Worm (Caenorhabditis elegans): ENCODE results near the gene R03H10.11.

R03H10.11 gene

DNA sequence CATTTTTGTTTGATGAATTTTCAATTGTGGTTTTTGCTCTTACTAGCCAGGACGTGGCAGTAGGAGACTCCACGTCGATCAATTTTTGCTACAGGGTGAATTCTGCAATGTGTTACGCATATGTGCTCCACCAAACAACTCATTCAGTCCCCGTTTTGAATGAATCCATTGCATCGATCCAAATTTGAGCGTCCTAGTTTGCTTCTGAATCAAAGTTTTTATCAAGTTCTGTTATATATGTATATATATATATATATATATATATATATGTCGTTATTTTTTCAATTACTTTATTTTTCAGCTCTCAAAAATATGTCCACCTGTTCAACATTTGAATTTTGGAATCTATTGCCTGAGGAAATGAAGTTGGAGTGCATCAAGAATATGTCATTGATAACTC lies 28.6 kb downstream of the R03H10.11 start, which contains the start of gene F31D5.7:
Gene F31D5.7, plus strand, starts transcription at position 301 of the 400 bp plus-strand sequence.
- TF ChIP-seq ekl-4 (GFP tag; IDR thresholded peaks at IDR 0.05): no peak
- no peak for TF ChIP-seq aptf-3 (GFP tag; IDR thresholded peaks at IDR 0.05)
- TF ChIP-seq nhr-90 (tag; optimal IDR thresholded peaks at IDR 0.05): no peak
- no peak for TF ChIP-seq snpc-3.4 (tag; optimal IDR thresholded peaks at IDR 0.05)
- no peak for TF ChIP-seq F57A8.1 (GFP tag; optimal IDR thresholded peaks at IDR 0.05)
- no peak for TF ChIP-seq madf-6 (GFP tag; IDR thresholded peaks at IDR 0.05)
- TF ChIP-seq Y53F4B.3 (GFP tag; IDR thresholded peaks at IDR 0.05): no peak
- no peak for TF ChIP-seq nhr-80 (tag; optimal IDR thresholded peaks at IDR 0.05)
- no peak for TF ChIP-seq nfya-1 (tag; optimal IDR thresholded peaks at IDR 0.05; ENCODE audit: borderline replicate concordance, insufficient read depth)
- TF ChIP-seq B0336.3 (GFP tag; IDR thresholded peaks at IDR 0.05): no peak

DNA sequence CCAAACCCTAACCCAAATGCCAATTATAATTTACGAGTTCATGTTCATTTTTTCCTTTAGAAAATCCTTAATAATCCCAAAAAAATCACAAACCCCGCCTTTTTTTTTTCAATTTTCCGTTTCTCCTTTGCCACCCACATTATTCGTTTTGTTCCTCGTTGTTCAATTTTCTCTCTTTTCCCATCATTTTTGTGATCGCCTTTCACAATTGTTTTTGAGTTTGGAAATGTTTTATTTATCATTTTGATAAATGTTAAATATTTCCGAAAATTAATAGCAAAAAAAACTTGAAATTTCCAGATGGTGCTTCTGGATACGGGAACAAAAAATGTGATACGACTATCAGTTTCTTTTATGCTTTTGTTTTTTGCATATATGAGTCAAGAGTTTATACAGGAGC lies 32.9 kb downstream of the R03H10.11 start, which contains the start of gene F31D5.2:
Gene F31D5.2, plus strand, starts transcription at position 301 of the 400 bp plus-strand sequence.
- TF ChIP-seq F57C9.4 (tag; optimal IDR thresholded peaks at IDR 0.05) (no peak), F23B12.7 (tag; optimal IDR thresholded peaks at IDR 0.05; ENCODE audit: insufficient read depth) (no peak), ztf-28 (GFP tag; IDR thresholded peaks at IDR 0.05) (no peak), sea-2 (GFP tag; IDR thresholded peaks at IDR 0.05) (no peak), mcd-1 (GFP tag; IDR thresholded peaks at IDR 0.05) (no peak), egl-44 (GFP tag; IDR thresholded peaks at IDR 0.05) (no peak), tbx-9 (tag; optimal IDR thresholded peaks at IDR 0.05; ENCODE audit: borderline replicate concordance) (no peak), Y95B8A.8 (GFP tag; IDR thresholded peaks at IDR 0.05) (no peak), ztf-22 (GFP tag; optimal IDR thresholded peaks at IDR 0.05) (no peak), B0019.2 (GFP tag; conservative IDR thresholded peaks at IDR 0.05) (no peak), attf-5 (GFP tag; optimal IDR thresholded peaks at IDR 0.05) (no peak), zim-3 (tag; optimal IDR thresholded peaks at IDR 0.05) (no peak), lag-1 (GFP tag; IDR thresholded peaks at IDR 0.05) (no peak), lsy-27 (tag; optimal IDR thresholded peaks at IDR 0.05; ENCODE audit: borderline replicate concordance, insufficient read depth) (no peak), pbrm-1 (GFP tag; IDR thresholded peaks at IDR 0.05) (no peak), ztf-6 (GFP tag; IDR thresholded peaks at IDR 0.05) (no peak), ceh-100 (GFP tag; IDR thresholded peaks at IDR 0.05) (no peak), hmg-1.2 (GFP tag; IDR thresholded peaks at IDR 0.05) (no peak), hmg-20 (GFP tag; IDR thresholded peaks at IDR 0.05) (no peak), xnd-1 (tag; optimal IDR thresholded peaks at IDR 0.05) (no peak)

- TF ChIP-seq C17E4.6 (GFP tag; IDR thresholded peaks at IDR 0.05): no peak
- TF ChIP-seq pha-4 (tag; optimal IDR thresholded peaks at IDR 0.05): no peak
- TF ChIP-seq bed-1 (GFP tag; IDR thresholded peaks at IDR 0.05): no peak
- no peak for TF ChIP-seq hrde-1 (tag; optimal IDR thresholded peaks at IDR 0.05; ENCODE audit: borderline replicate concordance)
- TF ChIP-seq nhr-90 (tag; optimal IDR thresholded peaks at IDR 0.05): no peak
- TF ChIP-seq T07F8.4 (tag; optimal IDR thresholded peaks at IDR 0.05): no peak
- TF ChIP-seq F23B12.7 (tag; optimal IDR thresholded peaks at IDR 0.05; ENCODE audit: insufficient read depth): no peak
- TF ChIP-seq lin-26 (GFP tag; IDR thresholded peaks at IDR 0.05): no peak
- no peak for TF ChIP-seq ztf-22 (GFP tag; optimal IDR thresholded peaks at IDR 0.05)
- no peak for TF ChIP-seq tbx-9 (tag; optimal IDR thresholded peaks at IDR 0.05; ENCODE audit: borderline replicate concordance)
- TF ChIP-seq hlh-12 (tag; optimal IDR thresholded peaks at IDR 0.05): no peak
- TF ChIP-seq nhr-27 (tag; optimal IDR thresholded peaks at IDR 0.05): no peak
- no peak for TF ChIP-seq ztf-28 (GFP tag; IDR thresholded peaks at IDR 0.05)
- TF ChIP-seq nhr-120 (GFP tag; IDR thresholded peaks at IDR 0.05): no peak
- no peak for TF ChIP-seq rcor-1 (GFP tag; IDR thresholded peaks at IDR 0.05)
- no peak for TF ChIP-seq mxl-1 (tag; optimal IDR thresholded peaks at IDR 0.05)
Observed at ce11 chrII:4219062-4219461, 36.6 kb downstream of the R03H10.11 start, which contains the start of gene F31D5.1. Gene F31D5.1 (plus strand): TSS chrII:4219362.

Measured in whole organism, young adult.